Fruit fly (Drosophila melanogaster) whole organism, embryonic: Measurements from ENCODE around the gene CG6287.

ENCODE experiments used
- Aef1 ChIP-seq: fragments of 200-800 bp; sonication (Bioruptor generic); IDR thresholded peaks from 3 replicates; pipeline ENCODE4 v1.3.6; 2022; ENCODE audit warnings: missing biosample characterization, missing genetic modification characterization
- Atf6 ChIP-seq: fragments of 200-800 bp; sonication (Bioruptor generic); IDR thresholded peaks from 2 replicates; pipeline ENCODE4 v1.3.6; 2022; ENCODE audit warnings: missing biosample characterization, missing genetic modification characterization
- C15 ChIP-seq: fragments of 200-800 bp; sonication (Bioruptor generic); IDR thresholded peaks from 3 replicates; pipeline ENCODE4 v1.3.6; 2022; ENCODE audit warnings: missing biosample characterization, missing genetic modification characterization
- CG13123 ChIP-seq: fragments of 200-800 bp; sonication (Bioruptor generic); optimal IDR thresholded peaks from 2 replicates; lab custom pipeline; 2016; ENCODE audit warnings: missing biosample characterization, missing genetic modification characterization
- CG14050 ChIP-seq: fragments of 200-800 bp; sonication (Bioruptor generic); IDR thresholded peaks from 3 replicates; pipeline ENCODE4 v1.3.6; 2022; ENCODE audit warnings: missing biosample characterization, missing genetic modification characterization
- CG15269 ChIP-seq: fragments of 200-800 bp; sonication (Bioruptor generic); optimal IDR thresholded peaks from 2 replicates; lab custom pipeline; 2018; ENCODE audit warnings: missing biosample characterization, mild to moderate bottlenecking, missing genetic modification characterization, moderate library complexity
- CG17359 ChIP-seq: fragments of 200-800 bp; sonication (Bioruptor generic); optimal IDR thresholded peaks from 3 replicates; lab custom pipeline; 2018; ENCODE audit warnings: missing biosample characterization, mild to moderate bottlenecking, missing genetic modification characterization, moderate library complexity
- CG17802 ChIP-seq: fragments of 200-800 bp; sonication (Bioruptor generic); optimal IDR thresholded peaks from 2 replicates; lab custom pipeline; 2018; ENCODE audit warnings: missing biosample characterization, mild to moderate bottlenecking, missing genetic modification characterization, moderate library complexity
- CG17912 ChIP-seq: fragments of 200-800 bp; sonication (Bioruptor generic); optimal IDR thresholded peaks from 2 replicates; lab custom pipeline; 2018; ENCODE audit warnings: missing biosample characterization, mild to moderate bottlenecking, missing genetic modification characterization
- CG1792 ChIP-seq: fragments of 200-800 bp; sonication (Bioruptor generic); optimal IDR thresholded peaks from 2 replicates; lab custom pipeline; 2016; ENCODE audit warnings: missing biosample characterization, missing genetic modification characterization
- CG18599 ChIP-seq: fragments of 200-800 bp; sonication (Bioruptor generic); optimal IDR thresholded peaks from 3 replicates; lab custom pipeline; 2017; ENCODE audit warnings: missing biosample characterization, missing genetic modification characterization, mild to moderate bottlenecking, moderate library complexity, missing genetic modification reagents
- CG2116 ChIP-seq: fragments of 200-800 bp; sonication (Bioruptor generic); optimal IDR thresholded peaks from 3 replicates; lab custom pipeline; 2018; ENCODE audit warnings: missing biosample characterization, mild to moderate bottlenecking, missing genetic modification characterization
- CG30020 ChIP-seq: fragments of 200-800 bp; optimal IDR thresholded peaks from 2 replicates; lab custom pipeline; 2019; ENCODE audit warnings: missing biosample characterization, mild to moderate bottlenecking, missing genetic modification characterization, moderate library complexity
- CG3407 ChIP-seq: fragments of 200-800 bp; sonication (Bioruptor generic); optimal IDR thresholded peaks from 2 replicates; lab custom pipeline; 2018; ENCODE audit warnings: missing biosample characterization, mild to moderate bottlenecking, missing genetic modification characterization
- CG8290 ChIP-seq, 3 experiments: fragments of 200-800 bp; sonication (Bioruptor generic); optimal IDR thresholded peaks; 2 replicates each; lab custom pipeline; 2016 to 2019; ENCODE audit warnings: missing biosample characterization in 3 of 3, missing genetic modification characterization in 3 of 3, mild to moderate bottlenecking in 2 of 3, moderate library complexity in 1 of 3
- CG9215 ChIP-seq: fragments of 200-800 bp; sonication (Bioruptor generic); IDR thresholded peaks from 2 replicates; pipeline ENCODE4 v1.3.6; 2022; ENCODE audit warnings: missing biosample characterization, missing genetic modification characterization
- CG9437 ChIP-seq: fragments of 200-800 bp; sonication (Bioruptor generic); optimal IDR thresholded peaks from 2 replicates; lab custom pipeline; 2018; ENCODE audit warnings: missing biosample characterization, mild to moderate bottlenecking, missing genetic modification characterization
- D ChIP-seq, 2 experiments: fragments of 200-800 bp in 1 of 2; fragments of >200 bp in 1 of 2; sonication (Bioruptor generic) in 1 of 2; optimal IDR thresholded peaks; 2 replicates in 1 of 2; 3 replicates in 1 of 2; lab custom pipeline; 2017; ENCODE audit warnings: mild to moderate bottlenecking in 1 of 2, missing biosample characterization in 1 of 2, missing genetic modification characterization in 1 of 2, missing genetic modification reagents in 1 of 2
- Dip2 ChIP-seq: fragments of 200-800 bp; sonication (Bioruptor generic); IDR thresholded peaks from 2 replicates; pipeline ENCODE4 v1.3.6; 2022; ENCODE audit warnings: missing biosample characterization, missing genetic modification characterization
- Dp ChIP-seq: fragments of 200-800 bp; sonication (Bioruptor generic); optimal IDR thresholded peaks from 2 replicates; lab custom pipeline; 2018; ENCODE audit warnings: missing biosample characterization, mild to moderate bottlenecking, missing genetic modification characterization, moderate library complexity
- HLH3B ChIP-seq: fragments of 200-800 bp; sonication (Bioruptor generic); IDR thresholded peaks from 2 replicates; pipeline ENCODE4 v1.3.6; 2022; ENCODE audit warnings: missing biosample characterization, missing genetic modification characterization
- Jarid2 ChIP-seq: fragments of 200-800 bp; sonication (Bioruptor generic); optimal IDR thresholded peaks from 3 replicates; lab custom pipeline; 2017; ENCODE audit warnings: mild to moderate bottlenecking, missing biosample characterization, missing genetic modification reagents, missing genetic modification characterization
- Lpt ChIP-seq: fragments of >200 bp; optimal IDR thresholded peaks from 2 replicates; lab custom pipeline; 2018; ENCODE audit warnings: missing biosample characterization, missing genetic modification characterization
- Mad ChIP-seq: fragments of 200-800 bp; sonication (Bioruptor generic); optimal IDR thresholded peaks from 2 replicates; lab custom pipeline; 2016; ENCODE audit warnings: missing biosample characterization, missing genetic modification characterization
- Oaz ChIP-seq: fragments of 200-800 bp; sonication (Bioruptor generic); IDR thresholded peaks from 2 replicates; pipeline ENCODE4 v1.3.6; 2022; ENCODE audit warnings: missing biosample characterization, missing genetic modification characterization
- Oli ChIP-seq: fragments of 200-800 bp; sonication (Bioruptor generic); optimal IDR thresholded peaks from 2 replicates; lab custom pipeline; 2018; ENCODE audit warnings: missing biosample characterization, mild to moderate bottlenecking, missing genetic modification characterization, moderate library complexity
- Ptx1 ChIP-seq: fragments of 200-800 bp; sonication (Bioruptor generic); IDR thresholded peaks from 2 replicates; pipeline ENCODE4 v1.3.6; 2022; ENCODE audit warnings: missing biosample characterization, missing genetic modification characterization
- Trl ChIP-seq, 3 experiments: fragments of >200 bp in 2 of 3; fragments of 200-800 bp in 1 of 3; sonication (Bioruptor generic) in 1 of 3; optimal IDR thresholded peaks; 2 replicates in 1 of 3; 3 replicates in 2 of 3; lab custom pipeline; 2016 to 2017; ENCODE audit warnings: missing biosample characterization in 1 of 3, missing genetic modification characterization in 1 of 3
- ato ChIP-seq: fragments of 200-800 bp; sonication (Bioruptor generic); IDR thresholded peaks from 2 replicates; pipeline ENCODE4 v1.3.6; 2022; ENCODE audit warnings: missing biosample characterization, missing genetic modification characterization; ENCODE audit not compliant: partially characterized antibody
- chn ChIP-seq: fragments of 200-800 bp; sonication (Bioruptor generic); optimal IDR thresholded peaks from 2 replicates; lab custom pipeline; 2016; ENCODE audit warnings: missing biosample characterization, missing genetic modification characterization
- ci ChIP-seq: fragments of 200-800 bp; sonication (Bioruptor generic); IDR thresholded peaks from 3 replicates; pipeline ENCODE4 v1.3.6; 2022; ENCODE audit warnings: missing biosample characterization, missing genetic modification characterization
- croc ChIP-seq: fragments of 200-800 bp; sonication (Bioruptor generic); conservative IDR thresholded peaks from 3 replicates; pipeline ENCODE4 v1.3.6; 2022; ENCODE audit warnings: missing biosample characterization, missing genetic modification characterization
- dan ChIP-seq: fragments of 200-800 bp; sonication (Bioruptor generic); IDR thresholded peaks from 2 replicates; pipeline ENCODE4 v1.3.6; 2022; ENCODE audit warnings: missing biosample characterization, missing genetic modification characterization
- dm ChIP-seq: fragments of 200-800 bp; sonication (Bioruptor generic); optimal IDR thresholded peaks from 3 replicates; lab custom pipeline; 2016; ENCODE audit warnings: missing biosample characterization, missing genetic modification characterization
- exex ChIP-seq: fragments of 200-800 bp; sonication (Bioruptor generic); optimal IDR thresholded peaks from 4 replicates; lab custom pipeline; 2018; ENCODE audit warnings: missing biosample characterization, mild to moderate bottlenecking, missing genetic modification characterization, moderate library complexity
- ftz-f1 ChIP-seq: fragments of 200-800 bp; sonication (Bioruptor generic); optimal IDR thresholded peaks from 2 replicates; lab custom pipeline; 2016; ENCODE audit warnings: missing biosample characterization, missing genetic modification characterization
- gem ChIP-seq: fragments of 200-800 bp; sonication (Bioruptor generic); optimal IDR thresholded peaks from 2 replicates; lab custom pipeline; 2019; ENCODE audit warnings: missing biosample characterization, mild to moderate bottlenecking, missing genetic modification characterization, moderate library complexity
- hth ChIP-seq: fragments of >200 bp; optimal IDR thresholded peaks from 2 replicates; lab custom pipeline; 2017; ENCODE audit warnings: inconsistent platforms
- ind ChIP-seq: fragments of 200-800 bp; sonication (Bioruptor generic); optimal IDR thresholded peaks from 3 replicates; lab custom pipeline; 2016; ENCODE audit warnings: missing biosample characterization, missing genetic modification characterization
- knrl ChIP-seq: fragments of 200-800 bp; sonication (Bioruptor generic); IDR thresholded peaks from 3 replicates; pipeline ENCODE4 v1.3.6; 2022; ENCODE audit warnings: missing biosample characterization, missing genetic modification characterization; ENCODE audit not compliant: partially characterized antibody
- lov ChIP-seq, 2 experiments: fragments of 200-800 bp in 1 of 2; fragments of >200 bp in 1 of 2; sonication (Bioruptor generic) in 1 of 2; IDR thresholded peaks in 1 of 2; optimal IDR thresholded peaks in 1 of 2; 2 replicates in 1 of 2; 3 replicates in 1 of 2; pipeline versions ENCODE4 v1.3.6 to Lab custom; 2017 to 2022; ENCODE audit warnings: missing biosample characterization in 1 of 2, missing genetic modification characterization in 1 of 2
- mirr ChIP-seq: fragments of 200-800 bp; sonication (Bioruptor generic); optimal IDR thresholded peaks from 3 replicates; lab custom pipeline; 2018; ENCODE audit warnings: missing biosample characterization, mild to moderate bottlenecking, missing genetic modification characterization
- phol ChIP-seq: fragments of 200-800 bp; sonication (Bioruptor generic); optimal IDR thresholded peaks from 3 replicates; lab custom pipeline; 2018; ENCODE audit warnings: missing biosample characterization, mild to moderate bottlenecking, missing genetic modification characterization, moderate library complexity
- prd ChIP-seq, 3 experiments: fragments of >200 bp in 2 of 3; fragments of 200-800 bp in 1 of 3; sonication (Bioruptor generic) in 1 of 3; optimal IDR thresholded peaks in 2 of 3; IDR thresholded peaks in 1 of 3; 2 replicates in 2 of 3; 3 replicates in 1 of 3; pipeline versions ENCODE4 v1.3.6 to Lab custom; 2017 to 2022; ENCODE audit warnings: missing biosample characterization in 1 of 3, missing genetic modification characterization in 1 of 3
- rib ChIP-seq: fragments of 200-800 bp; sonication (Bioruptor generic); IDR thresholded peaks from 2 replicates; pipeline ENCODE4 v1.3.6; 2022; ENCODE audit warnings: missing biosample characterization, missing genetic modification characterization
- sens-2 ChIP-seq: fragments of 200-800 bp; sonication (Bioruptor generic); IDR thresholded peaks from 2 replicates; pipeline ENCODE4 v1.3.6; 2022; ENCODE audit warnings: missing biosample characterization, missing genetic modification characterization
- seq ChIP-seq: fragments of 200-800 bp; sonication (Bioruptor generic); IDR thresholded peaks from 2 replicates; pipeline ENCODE4 v1.3.6; 2022; ENCODE audit warnings: missing biosample characterization, missing genetic modification characterization
- tio ChIP-seq: fragments of 200-800 bp; sonication (Bioruptor generic); optimal IDR thresholded peaks from 2 replicates; lab custom pipeline; 2017; ENCODE audit warnings: missing biosample characterization, missing genetic modification characterization, inconsistent platforms
- zen ChIP-seq: fragments of 200-800 bp; sonication (Bioruptor generic); optimal IDR thresholded peaks from 3 replicates; lab custom pipeline; 2018; ENCODE audit warnings: missing biosample characterization, mild to moderate bottlenecking, missing genetic modification characterization, moderate library complexity

Gene CG6287

dm6 chr2L:11199068-11199467 is 43.5 kb upstream of the CG6287 start (continued):
- TF ChIP-seq CG17912 (no peak), CG2116 (GFP tag; lab: Kevin White, UChicago) (no peak), CG17802 (tag; lab: Kevin White, UChicago) (no peak), ind (GFP tag; lab: Kevin White, UChicago) (peak; percentile 48), rib (no peak), CG14050 (GFP tag; lab: Robert Waterston, UW) (no peak), sens-2 (GFP tag; lab: Robert Waterston, UW) (no peak), seq (peak; percentile 52; the same call in 1 of the 2 replicates), ftz-f1 (GFP tag; lab: Kevin White, UChicago) (no peak), chn (GFP tag; lab: Kevin White, UChicago) (peak; percentile 9), Lpt (GFP tag; lab: Kevin White, UChicago) (no peak), dm (no peak), HLH3B (GFP tag; lab: Robert Waterston, UW) (no peak), Jarid2 (no peak), Mad (GFP tag; lab: Kevin White, UChicago) (peak; percentile 4), gem (tag; lab: Kevin White, UChicago) (peak; percentile 82), Oaz (GFP tag; lab: Robert Waterston, UW) (peak; percentile 38; the same call in 1 of the 2 replicates), zen (tag; lab: Kevin White, UChicago) (no peak), tio (peak; percentile 31), CG9215 (GFP tag; lab: Robert Waterston, UW) (peak; percentile 28; the same call in 1 of the 2 replicates), Trl (optimal IDR thresholded peaks at IDR 0.05; lab: Kevin White, UChicago) (no peak), Trl (GFP tag; optimal IDR thresholded peaks at IDR 0.05; lab: Kevin White, UChicago) (no peak), Ptx1 (peak; percentile 67), Atf6 (GFP tag; lab: Robert Waterston, UW) (peak; percentile 71), Aef1 (GFP tag; lab: Robert Waterston, UW) (peak; percentile 45; the same call in 1 of the 3 replicates), mirr (no peak), D (optimal IDR thresholded peaks at IDR 0.05; lab: Kevin White, UChicago) (no peak), D (GFP tag; optimal IDR thresholded peaks at IDR 0.05; lab: Kevin White, UChicago) (no peak), Oli (peak; percentile 30), CG3407 (GFP tag; lab: Kevin White, UChicago) (no peak), CG9437 (GFP tag; lab: Kevin White, UChicago) (peak; percentile 11), Dp (GFP tag; lab: Kevin White, UChicago) (no peak), CG18599 (GFP tag; lab: Kevin White, UChicago) (peak; percentile 36), C15 (GFP tag; lab: Robert Waterston, UW) (no peak), CG13123 (GFP tag; lab: Kevin White, UChicago) (no peak), dan (GFP tag; lab: Robert Waterston, UW) (no peak), CG1792 (GFP tag; lab: Kevin White, UChicago) (no peak), lov (optimal IDR thresholded peaks at IDR 0.05; lab: Kevin White, UChicago) (no peak), lov (GFP tag; IDR thresholded peaks at IDR 0.05; lab: Robert Waterston, UW) (no peak), ato (GFP tag; lab: Robert Waterston, UW) (no peak), CG17359 (tag; lab: Kevin White, UChicago) (peak; percentile 38), CG30020 (tag; lab: Kevin White, UChicago) (no peak), CG8290 (GFP tag; optimal IDR thresholded peaks at IDR 0.05; lab: Kevin White, UChicago) (no peak), CG8290 (tag; optimal IDR thresholded peaks at IDR 0.05; lab: Kevin White, UChicago) (peak in 1 of 2 experiments; percentile 74), hth (no peak), exex (no peak), knrl (GFP tag; lab: Robert Waterston, UW) (no peak), CG15269 (peak; percentile 79), croc (GFP tag; lab: Robert Waterston, UW) (no peak), phol (tag; lab: Kevin White, UChicago) (no peak), ci (GFP tag; lab: Robert Waterston, UW) (no peak), prd (optimal IDR thresholded peaks at IDR 0.05; lab: Kevin White, UChicago) (no peak), prd (GFP tag; IDR thresholded peaks at IDR 0.05; lab: Robert Waterston, UW) (peak; percentile 58; the same call in 2 of the 3 replicates), Dip2 (GFP tag; lab: Robert Waterston, UW) (no peak)
